Worm (Caenorhabditis elegans): ENCODE measurements around the gene scav-4.

Gene scav-4

DNA sequence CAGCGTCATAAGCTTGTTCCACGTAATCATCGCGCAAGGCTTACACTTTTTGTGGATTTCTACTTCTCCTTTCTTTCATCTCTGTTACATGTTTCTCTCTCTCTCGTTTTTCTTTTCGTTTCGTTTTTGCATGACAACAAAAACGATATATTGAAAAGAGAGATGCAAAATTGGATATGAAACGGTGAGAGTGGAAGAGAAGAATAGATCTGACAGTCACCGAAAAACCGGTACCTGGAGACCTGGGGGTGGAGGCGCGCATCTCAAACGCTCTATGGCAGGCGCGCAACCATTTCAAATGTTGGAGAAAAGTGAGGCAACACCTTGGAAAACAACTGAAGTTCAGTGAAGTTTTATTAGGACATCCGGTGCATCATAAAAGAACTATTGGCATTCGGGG, 28.1 kb downstream of the scav-4 start:
- TF ChIP-seq mep-1 (tag; optimal IDR thresholded peaks at IDR 0.05), result peak; percentile 16
- TF ChIP-seq nhr-25 (tag; optimal IDR thresholded peaks at IDR 0.05; ENCODE audit: borderline replicate concordance, insufficient read depth), result peak; percentile 96
- TF ChIP-seq dmd-6 (GFP tag; IDR thresholded peaks at IDR 0.05), result no peak
- TF ChIP-seq hmg-1.1 (GFP tag; IDR thresholded peaks at IDR 0.05), result no peak
- peak; percentile 35 for TF ChIP-seq hlh-30 (tag; optimal IDR thresholded peaks at IDR 0.05; ENCODE audit: insufficient read depth)
- TF ChIP-seq zfp-2 (tag; optimal IDR thresholded peaks at IDR 0.05), result no peak
- no peak for TF ChIP-seq nhr-10 (tag; optimal IDR thresholded peaks at IDR 0.05)
- no peak for TF ChIP-seq hlh-11 (tag; optimal IDR thresholded peaks at IDR 0.05)
- TF ChIP-seq R02D3.7 (tag; optimal IDR thresholded peaks at IDR 0.05), result no peak
- TF ChIP-seq zip-11 (GFP tag; IDR thresholded peaks at IDR 0.05), result no peak
- TF ChIP-seq pqm-1 (tag; optimal IDR thresholded peaks at IDR 0.05), result no peak
- no peak for TF ChIP-seq zfp-3 (GFP tag; conservative IDR thresholded peaks at IDR 0.05)
- no peak for TF ChIP-seq mxl-3 (GFP tag; optimal IDR thresholded peaks at IDR 0.05)

DNA sequence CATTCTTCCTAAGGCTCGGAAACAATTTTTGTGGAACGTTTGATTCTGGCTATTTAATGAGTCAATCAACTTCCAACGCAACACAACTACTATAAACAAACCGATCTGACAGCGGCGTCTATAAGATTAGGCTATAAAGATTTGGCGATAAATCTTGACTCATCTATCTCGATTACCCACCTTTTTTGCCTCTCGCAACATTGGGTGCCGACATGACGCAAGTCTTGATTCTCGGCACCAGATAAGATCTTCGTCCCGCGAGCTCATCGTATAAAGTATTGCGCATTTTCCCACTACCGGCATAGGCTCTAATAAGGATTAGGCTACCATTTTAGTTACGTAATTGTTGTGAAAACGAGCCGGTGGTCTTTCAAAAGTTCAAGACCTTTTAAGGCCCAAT, 30.3 kb downstream of the scav-4 start:
- TF ChIP-seq unc-62 (GFP tag; optimal IDR thresholded peaks at IDR 0.05 in 1 of 2) (peak in 1 of 2 experiments; percentile 43), unc-62 (tag; optimal IDR thresholded peaks at IDR 0.05) (no peak), mep-1 (tag; optimal IDR thresholded peaks at IDR 0.05) (no peak)

DNA sequence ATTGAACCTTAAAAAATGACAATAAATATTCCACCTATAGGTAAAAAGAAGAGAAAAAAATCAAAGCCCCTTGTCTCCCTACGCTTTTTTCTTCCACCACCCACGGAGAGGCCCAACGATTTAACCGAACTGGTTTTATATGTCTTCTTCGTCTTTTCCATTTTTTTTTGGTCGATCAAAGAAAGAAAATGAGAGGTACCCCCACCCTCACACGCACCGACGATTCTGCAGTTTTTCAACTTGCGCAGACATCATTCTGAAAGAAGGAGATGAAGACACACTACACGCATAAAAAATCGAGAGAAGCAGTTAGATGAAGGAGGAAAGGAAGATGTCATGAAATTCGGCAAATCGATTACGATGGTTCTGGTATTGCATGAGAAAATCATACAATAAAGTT, 32.8 kb downstream of the scav-4 start:
- no peak for TF ChIP-seq zip-11 (GFP tag; IDR thresholded peaks at IDR 0.05)
- TF ChIP-seq hmg-1.1 (GFP tag; IDR thresholded peaks at IDR 0.05), result no peak
- no peak for TF ChIP-seq nhr-6 (tag; optimal IDR thresholded peaks at IDR 0.05)
- no peak for TF ChIP-seq aha-1 (tag)
- TF ChIP-seq nhr-42 (GFP tag; IDR thresholded peaks at IDR 0.05), result no peak
- no peak for TF ChIP-seq F44E2.7 (GFP tag; IDR thresholded peaks at IDR 0.05)
- peak; percentile 12 for TF ChIP-seq mep-1 (tag; optimal IDR thresholded peaks at IDR 0.05)
- peak; percentile 80 for TF ChIP-seq nhr-25 (tag; optimal IDR thresholded peaks at IDR 0.05; ENCODE audit: borderline replicate concordance, insufficient read depth)
- TF ChIP-seq F37D6.2 (tag; optimal IDR thresholded peaks at IDR 0.05), result no peak
- TF ChIP-seq skn-1 (tag; optimal IDR thresholded peaks at IDR 0.05), result no peak
- TF ChIP-seq ztf-7 (tag; optimal IDR thresholded peaks at IDR 0.05), result no peak
- TF ChIP-seq dmd-8 (GFP tag; IDR thresholded peaks at IDR 0.05), result no peak
- no peak for TF ChIP-seq zfp-2 (tag; optimal IDR thresholded peaks at IDR 0.05)
- no peak for TF ChIP-seq daf-19 (GFP tag; conservative IDR thresholded peaks at IDR 0.05)
- no peak for TF ChIP-seq spr-1 (tag; optimal IDR thresholded peaks at IDR 0.05)
- TF ChIP-seq gei-8 (GFP tag; optimal IDR thresholded peaks at IDR 0.05), result no peak
- no peak for TF ChIP-seq mes-2 (tag; optimal IDR thresholded peaks at IDR 0.05; ENCODE audit: poor library complexity, severe bottlenecking)
- TF ChIP-seq unc-62 (GFP tag; optimal IDR thresholded peaks at IDR 0.05 in 1 of 2), result peak in 1 of 2 experiments; percentile 81
- TF ChIP-seq unc-62 (tag; optimal IDR thresholded peaks at IDR 0.05), result no peak
- TF ChIP-seq arid-1 (GFP tag; conservative IDR thresholded peaks at IDR 0.05), result no peak
- no peak for TF ChIP-seq hlh-30 (tag; optimal IDR thresholded peaks at IDR 0.05; ENCODE audit: insufficient read depth)
- TF ChIP-seq nhr-28 (tag; optimal IDR thresholded peaks at IDR 0.05), result peak; percentile 33
- TF ChIP-seq lin-15B (tag; optimal IDR thresholded peaks at IDR 0.05), result no peak
- no peak for TF ChIP-seq D1046.2 (GFP tag; IDR thresholded peaks at IDR 0.05)
- TF ChIP-seq Y5F2A.4 (GFP tag; optimal IDR thresholded peaks at IDR 0.05), result no peak
- no peak for TF ChIP-seq saeg-2 (GFP tag; IDR thresholded peaks at IDR 0.05)
- TF ChIP-seq lin-1 (GFP tag; IDR thresholded peaks at IDR 0.05), result no peak
- no peak for TF ChIP-seq tag-97 (GFP tag; IDR thresholded peaks at IDR 0.05)

DNA sequence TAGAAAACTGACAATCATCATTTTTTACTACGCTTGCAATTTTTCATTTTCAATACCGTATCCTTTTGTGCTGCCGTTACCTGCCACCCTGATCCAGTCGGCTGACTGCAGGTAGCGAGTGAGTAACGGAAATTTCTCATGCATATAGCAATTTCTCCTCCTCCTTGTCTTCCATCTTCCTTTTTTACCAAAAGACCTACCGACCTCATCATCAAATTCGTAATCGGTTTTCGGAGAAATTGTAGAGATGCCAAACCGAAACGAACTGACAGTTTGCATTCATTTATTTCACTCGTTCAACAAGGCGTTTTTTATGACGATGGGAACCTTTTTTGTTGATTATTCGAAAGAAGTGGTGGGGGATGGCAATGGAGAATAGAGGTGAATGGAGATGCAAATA, 34.7 kb downstream of the scav-4 start:
- TF ChIP-seq tra-1 (GFP tag; IDR thresholded peaks at IDR 0.05), result no peak
- TF ChIP-seq ceh-82 (tag; optimal IDR thresholded peaks at IDR 0.05), result no peak
- TF ChIP-seq spr-1 (tag; optimal IDR thresholded peaks at IDR 0.05), result no peak
- no peak for TF ChIP-seq hlh-11 (tag; optimal IDR thresholded peaks at IDR 0.05)
- no peak for TF ChIP-seq nhr-77 (tag; optimal IDR thresholded peaks at IDR 0.05)
- TF ChIP-seq egl-43 (GFP tag; IDR thresholded peaks at IDR 0.05), result no peak
- peak; percentile 31 for TF ChIP-seq aha-1 (tag)
- TF ChIP-seq nhr-111 (GFP tag; optimal IDR thresholded peaks at IDR 0.05), result no peak
- TF ChIP-seq arid-1 (GFP tag; conservative IDR thresholded peaks at IDR 0.05), result no peak
- TF ChIP-seq lin-15B (tag; optimal IDR thresholded peaks at IDR 0.05), result no peak
- no peak for TF ChIP-seq nhr-102 (tag; optimal IDR thresholded peaks at IDR 0.05)
- no peak for TF ChIP-seq daf-16 (GFP tag; optimal IDR thresholded peaks at IDR 0.05)
- TF ChIP-seq daf-16 (tag; optimal IDR thresholded peaks at IDR 0.05), result no peak
- no peak for TF ChIP-seq Y75B8A.6 (GFP tag; IDR thresholded peaks at IDR 0.05)
- no peak for TF ChIP-seq duxl-1 (tag; optimal IDR thresholded peaks at IDR 0.05; ENCODE audit: poor library complexity)
- TF ChIP-seq F26F4.8 (GFP tag; conservative IDR thresholded peaks at IDR 0.05), result no peak
- no peak for TF ChIP-seq fos-1 (tag; optimal IDR thresholded peaks at IDR 0.05)
- peak; percentile 14 for TF ChIP-seq nhr-25 (tag; optimal IDR thresholded peaks at IDR 0.05; ENCODE audit: borderline replicate concordance, insufficient read depth)
- TF ChIP-seq jun-1 (tag; optimal IDR thresholded peaks at IDR 0.05), result no peak

Data from whole organism, L4 larva.